Worm (Caenorhabditis elegans) whole organism, late embryonic: ENCODE results near the gene ddl-1.
A peak's percentile ranks its signal among the peaks of the same experiment; 100 is the strongest.

Experiments used
- C08G9.2 ChIP-seq: sonication (generic microtip); optimal IDR thresholded peaks from 2 replicates; lab custom pipeline; 2016; ENCODE audit warnings: mild to moderate bottlenecking, missing genetic modification characterization, moderate library complexity, missing compliant biosample characterization
- C38D4.7 ChIP-seq: fragments of 200-800 bp; sonication (Bioruptor generic); optimal IDR thresholded peaks from 2 replicates; lab custom pipeline; 2018; ENCODE audit warnings: mild to moderate bottlenecking, missing genetic modification characterization, moderate library complexity, missing compliant biosample characterization
- F13H6.1 ChIP-seq: sonication (generic microtip); optimal IDR thresholded peaks from 2 replicates; lab custom pipeline; 2016; ENCODE audit warnings: missing genetic modification characterization, missing compliant biosample characterization
- K02D7.2 ChIP-seq: sonication (generic microtip); optimal IDR thresholded peaks from 2 replicates; lab custom pipeline; 2017; ENCODE audit warnings: mild to moderate bottlenecking, missing genetic modification characterization, missing compliant biosample characterization
- ahr-1 ChIP-seq: sonication (generic microtip); optimal IDR thresholded peaks from 2 replicates; lab custom pipeline; 2016; ENCODE audit warnings: missing genetic modification characterization, missing compliant biosample characterization
- ceh-14 ChIP-seq: sonication (generic microtip); optimal IDR thresholded peaks from 2 replicates; lab custom pipeline; 2016; ENCODE audit warnings: missing genotype, missing genetic modification characterization, missing compliant biosample characterization
- ceh-18 ChIP-seq: sonication (generic microtip); optimal IDR thresholded peaks from 2 replicates; lab custom pipeline; 2016; ENCODE audit warnings: missing genetic modification characterization, missing compliant biosample characterization
- ceh-19 ChIP-seq: fragments of 200-800 bp; sonication (Bioruptor generic); optimal IDR thresholded peaks from 2 replicates; lab custom pipeline; 2018; ENCODE audit warnings: mild to moderate bottlenecking, missing genetic modification characterization, missing compliant biosample characterization
- ceh-2 ChIP-seq: sonication (generic microtip); optimal IDR thresholded peaks from 2 replicates; lab custom pipeline; 2016; ENCODE audit warnings: missing genotype, missing genetic modification characterization, missing compliant biosample characterization
- ceh-24 ChIP-seq: sonication (generic microtip); optimal IDR thresholded peaks from 2 replicates; lab custom pipeline; 2016; ENCODE audit warnings: mild to moderate bottlenecking, missing genetic modification characterization, missing compliant biosample characterization
- ceh-30 ChIP-seq: fragments of 150-350 bp; optimal IDR thresholded peaks from 2 replicates; lab custom pipeline; 2014; ENCODE audit warnings: missing biosample characterization, missing genetic modification characterization
- ceh-45 ChIP-seq: fragments of 200-800 bp; sonication (Bioruptor generic); IDR thresholded peaks from 2 replicates; pipeline ENCODE4 v1.3.6; 2022; ENCODE audit warnings: missing genetic modification reagents, missing genetic modification characterization, missing compliant biosample characterization
- ceh-48 ChIP-seq: sonication (generic microtip); optimal IDR thresholded peaks from 2 replicates; lab custom pipeline; 2016; ENCODE audit warnings: missing genetic modification characterization, inconsistent platforms, missing compliant biosample characterization
- ceh-6 ChIP-seq: fragments of 200-800 bp; sonication (Bioruptor generic); optimal IDR thresholded peaks from 2 replicates; lab custom pipeline; 2018; ENCODE audit warnings: mild to moderate bottlenecking, missing genetic modification characterization, missing compliant biosample characterization
- dve-1 ChIP-seq: sonication (generic microtip); optimal IDR thresholded peaks from 2 replicates; lab custom pipeline; 2017; ENCODE audit warnings: antibody characterized with exemption, mild to moderate bottlenecking, missing genetic modification characterization, missing compliant biosample characterization
- elt-4 ChIP-seq: sonication (generic microtip); optimal IDR thresholded peaks from 2 replicates; lab custom pipeline; 2016; ENCODE audit warnings: missing genetic modification characterization, missing compliant biosample characterization
- ets-4 ChIP-seq: sonication (generic microtip); optimal IDR thresholded peaks from 2 replicates; lab custom pipeline; 2016; ENCODE audit warnings: missing genetic modification characterization, missing compliant biosample characterization
- eyg-1 ChIP-seq: sonication (generic microtip); optimal IDR thresholded peaks from 2 replicates; lab custom pipeline; 2016; ENCODE audit warnings: missing genotype, missing genetic modification characterization, missing compliant biosample characterization
- fax-1 ChIP-seq: sonication (generic microtip); optimal IDR thresholded peaks from 2 replicates; lab custom pipeline; 2016; ENCODE audit warnings: missing genotype, missing genetic modification characterization, missing compliant biosample characterization
- fkh-10 ChIP-seq: fragments of 150-350 bp; optimal IDR thresholded peaks from 2 replicates; lab custom pipeline; 2014; ENCODE audit warnings: missing biosample characterization, missing genetic modification reagents, missing genetic modification characterization
- fkh-6 ChIP-seq: sonication (generic microtip); optimal IDR thresholded peaks from 2 replicates; lab custom pipeline; 2016; ENCODE audit warnings: missing genetic modification characterization, missing compliant biosample characterization
- hlh-13 ChIP-seq: fragments of 200-800 bp; sonication (Bioruptor generic); optimal IDR thresholded peaks from 2 replicates; lab custom pipeline; 2018; ENCODE audit warnings: mild to moderate bottlenecking, missing genetic modification characterization, missing compliant biosample characterization
- hlh-6 ChIP-seq: sonication (generic microtip); optimal IDR thresholded peaks from 2 replicates; lab custom pipeline; 2016; ENCODE audit warnings: missing genotype, missing genetic modification characterization, missing compliant biosample characterization
- hlh-8 ChIP-seq: sonication (generic microtip); optimal IDR thresholded peaks from 2 replicates; lab custom pipeline; 2016; ENCODE audit warnings: missing genotype, missing genetic modification characterization, missing compliant biosample characterization
- madf-2 ChIP-seq: sonication (generic microtip); optimal IDR thresholded peaks from 2 replicates; lab custom pipeline; 2017; ENCODE audit warnings: missing genetic modification characterization, missing compliant biosample characterization
- mec-3 ChIP-seq: sonication (generic microtip); optimal IDR thresholded peaks from 2 replicates; lab custom pipeline; 2016; ENCODE audit warnings: borderline replicate concordance, missing genetic modification characterization, missing compliant biosample characterization
- nfya-1 ChIP-seq: sonication (generic microtip); optimal IDR thresholded peaks from 2 replicates; lab custom pipeline; 2017; ENCODE audit warnings: missing genetic modification characterization, mild to moderate bottlenecking, missing compliant biosample characterization, antibody characterized with exemption, moderate library complexity
- nhr-11 ChIP-seq: fragments of 150-350 bp; optimal IDR thresholded peaks from 2 replicates; lab custom pipeline; 2014; ENCODE audit warnings: missing biosample characterization, missing genetic modification characterization
- npax-4 ChIP-seq: sonication (generic microtip); optimal IDR thresholded peaks from 2 replicates; lab custom pipeline; 2016; ENCODE audit warnings: missing genetic modification characterization, missing compliant biosample characterization
- odd-2 ChIP-seq: sonication (generic microtip); optimal IDR thresholded peaks from 2 replicates; lab custom pipeline; 2017; ENCODE audit warnings: antibody characterized with exemption, mild to moderate bottlenecking, missing genetic modification characterization, missing compliant biosample characterization
- pag-3 ChIP-seq: sonication (generic microtip); optimal IDR thresholded peaks from 2 replicates; lab custom pipeline; 2016; ENCODE audit warnings: missing compliant biosample characterization, missing genetic modification characterization, borderline replicate concordance
- pat-9 ChIP-seq: fragments of 200-800 bp; sonication (Bioruptor generic); optimal IDR thresholded peaks from 2 replicates; lab custom pipeline; 2018; ENCODE audit warnings: mild to moderate bottlenecking, missing genetic modification characterization, moderate library complexity, missing compliant biosample characterization
- pax-1 ChIP-seq: fragments of 150-350 bp; optimal IDR thresholded peaks from 2 replicates; lab custom pipeline; 2014; ENCODE audit warnings: missing biosample characterization, missing genetic modification characterization
- pha-4 ChIP-seq: fragments of 150-350 bp; optimal IDR thresholded peaks from 2 replicates; lab custom pipeline; 2018; ENCODE audit warnings: missing biosample characterization, missing genetic modification reagents, missing genetic modification characterization
- pqm-1 ChIP-seq: sonication (generic microtip); optimal IDR thresholded peaks from 2 replicates; lab custom pipeline; 2016; ENCODE audit warnings: missing genetic modification characterization, missing compliant biosample characterization
- pros-1 ChIP-seq: fragments of 150-350 bp; optimal IDR thresholded peaks from 2 replicates; lab custom pipeline; 2014; ENCODE audit warnings: missing biosample characterization, missing genetic modification reagents, missing genetic modification characterization
- ref-2 ChIP-seq: sonication (generic microtip); optimal IDR thresholded peaks from 2 replicates; lab custom pipeline; 2016; ENCODE audit warnings: missing genetic modification characterization, missing compliant biosample characterization
- rnt-1 ChIP-seq: sonication (generic microtip); optimal IDR thresholded peaks from 2 replicates; lab custom pipeline; 2016; ENCODE audit warnings: missing genetic modification characterization, missing compliant biosample characterization
- sdc-2 ChIP-seq: sonication (generic microtip); optimal IDR thresholded peaks from 2 replicates; lab custom pipeline; 2016; ENCODE audit warnings: missing genotype, missing genetic modification characterization, missing compliant biosample characterization
- sox-4 ChIP-seq: sonication (generic microtip); optimal IDR thresholded peaks from 2 replicates; lab custom pipeline; 2017; ENCODE audit warnings: mild to moderate bottlenecking, missing genetic modification characterization, inconsistent platforms, missing compliant biosample characterization
- syd-9 ChIP-seq: sonication (generic microtip); optimal IDR thresholded peaks from 2 replicates; lab custom pipeline; 2016; ENCODE audit warnings: mild to moderate bottlenecking, missing genetic modification characterization, moderate library complexity, missing compliant biosample characterization
- tbx-2 ChIP-seq: sonication (generic microtip); optimal IDR thresholded peaks from 2 replicates; lab custom pipeline; 2016; ENCODE audit warnings: missing genetic modification characterization, missing compliant biosample characterization
- ttx-3 ChIP-seq: sonication (generic microtip); optimal IDR thresholded peaks from 2 replicates; lab custom pipeline; 2016; ENCODE audit warnings: missing genetic modification reagents, missing genetic modification characterization, missing compliant biosample characterization
- unc-86 ChIP-seq: sonication (generic microtip); optimal IDR thresholded peaks from 2 replicates; lab custom pipeline; 2016; ENCODE audit warnings: missing genetic modification characterization, missing compliant biosample characterization
- zip-5 ChIP-seq: sonication (generic microtip); optimal IDR thresholded peaks from 2 replicates; lab custom pipeline; 2016; ENCODE audit warnings: missing genetic modification characterization, missing compliant biosample characterization
- ztf-16 ChIP-seq: sonication (generic microtip); optimal IDR thresholded peaks from 2 replicates; lab custom pipeline; 2017; ENCODE audit warnings: missing genetic modification characterization, missing compliant biosample characterization

The ddl-1 gene

ce11 chrII:5652334-5652733 lies 4.2 kb upstream of the ddl-1 start, which contains the start of gene bli-2:
Gene bli-2, minus strand, starts transcription at chrII:5652434.
- TF ChIP-seq zip-5 (tag; lab: Kevin White, UChicago) (no peak), ceh-19 (GFP tag; lab: Kevin White, UChicago) (no peak), ztf-16 (tag; lab: Kevin White, UChicago) (no peak), hlh-6 (tag; lab: Kevin White, UChicago) (no peak), npax-4 (tag; lab: Kevin White, UChicago) (no peak), sox-4 (tag; lab: Kevin White, UChicago) (no peak), nhr-11 (tag; lab: Kevin White, UChicago) (no peak), pat-9 (tag; lab: Kevin White, UChicago) (no peak), pqm-1 (tag; lab: Kevin White, UChicago) (no peak), ceh-18 (tag; lab: Kevin White, UChicago) (no peak), ref-2 (tag; lab: Kevin White, UChicago) (no peak), madf-2 (tag; lab: Kevin White, UChicago) (no peak), hlh-8 (no peak)

ce11 chrII:5651426-5651825 lies 3.3 kb upstream of the ddl-1 start:
- no peak for TF ChIP-seq pat-9 (tag; lab: Kevin White, UChicago)
- no peak for TF ChIP-seq zip-5 (tag; lab: Kevin White, UChicago)
- TF ChIP-seq ztf-16 (tag; lab: Kevin White, UChicago) = no peak
- no peak for TF ChIP-seq odd-2 (tag; lab: Kevin White, UChicago)
- no peak for TF ChIP-seq fkh-6 (tag; lab: Kevin White, UChicago)
- TF ChIP-seq tbx-2 (tag; lab: Kevin White, UChicago) = no peak
- TF ChIP-seq unc-86 = no peak

DNA sequence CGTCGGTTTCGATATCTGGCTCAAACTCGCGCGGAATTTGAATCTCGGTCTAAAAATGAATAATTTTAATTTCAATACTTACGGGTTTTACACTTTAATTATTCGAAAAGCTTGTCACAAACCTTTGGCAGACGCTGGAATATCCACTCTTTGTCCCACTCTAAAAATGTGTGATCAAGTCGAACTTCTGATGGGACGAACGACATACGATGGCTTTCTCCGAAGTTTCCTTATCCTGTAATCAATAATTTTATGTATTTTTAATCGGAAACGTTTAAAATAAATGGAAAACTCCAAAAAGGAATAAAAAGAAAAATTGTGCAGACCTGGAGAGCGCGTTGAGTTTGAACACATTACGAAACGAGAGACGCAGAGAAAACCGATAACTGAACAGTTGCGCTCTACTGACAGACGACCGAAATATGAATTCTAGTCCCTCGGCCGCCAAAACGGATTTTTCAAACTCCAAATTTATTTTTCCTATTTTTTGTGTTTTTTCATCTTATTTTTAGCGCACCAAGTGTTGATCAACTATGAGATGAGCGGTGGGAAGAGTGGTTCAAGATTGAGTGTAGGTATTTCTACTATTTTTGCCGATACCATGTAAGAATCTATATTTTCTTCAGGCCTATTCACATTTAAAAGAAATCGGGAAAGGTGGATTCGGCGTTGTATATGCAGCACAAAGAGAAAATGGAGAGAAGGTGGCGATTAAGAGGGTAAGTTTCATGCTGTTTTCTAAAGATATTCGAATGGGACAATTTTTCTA lies 1.2 kb upstream of the ddl-1 start, which contains the start of the genes sam-4, F59E12.17 and zyg-1:
Gene sam-4 (minus strand): TSS at position 51 of the 769 bp plus-strand sequence.
Gene F59E12.17 (minus strand): TSS at position 235 of the 769 bp plus-strand sequence.
Gene zyg-1 (plus strand): TSS at position 513 of the 769 bp plus-strand sequence.
- TF ChIP-seq ceh-2 (tag; lab: Kevin White, UChicago) (peak; percentile 78), ceh-6 (no peak), ref-2 (tag; lab: Kevin White, UChicago) (peak; percentile 38), mec-3 (tag; lab: Kevin White, UChicago) (no peak), ets-4 (tag; lab: Kevin White, UChicago) (peak; percentile 83), dve-1 (tag; lab: Kevin White, UChicago) (no peak), pag-3 (no peak), pax-1 (tag; lab: Kevin White, UChicago) (no peak), ttx-3 (tag; lab: Kevin White, UChicago) (no peak), elt-4 (tag; lab: Kevin White, UChicago) (no peak), npax-4 (tag; lab: Kevin White, UChicago) (no peak), hlh-6 (tag; lab: Kevin White, UChicago) (no peak), pha-4 (tag; lab: Kevin White, UChicago) (no peak), tbx-2 (tag; lab: Kevin White, UChicago) (peak; percentile 70), ceh-45 (no peak), ztf-16 (tag; lab: Kevin White, UChicago) (no peak), C38D4.7 (GFP tag; lab: Kevin White, UChicago) (no peak), nfya-1 (peak; percentile 54), F13H6.1 (tag; lab: Kevin White, UChicago) (peak; percentile 20), hlh-8 (no peak), rnt-1 (tag; lab: Kevin White, UChicago) (peak; percentile 72), ceh-19 (GFP tag; lab: Kevin White, UChicago) (no peak), K02D7.2 (tag; lab: Kevin White, UChicago) (no peak), hlh-13 (no peak), C08G9.2 (tag; lab: Kevin White, UChicago) (peak; percentile 66), sox-4 (tag; lab: Kevin White, UChicago) (no peak), zip-5 (tag; lab: Kevin White, UChicago) (peak; percentile 20), fkh-10 (GFP tag; lab: Kevin White, UChicago) (no peak), fax-1 (no peak), ceh-48 (tag; lab: Kevin White, UChicago) (peak; percentile 28), syd-9 (tag; lab: Kevin White, UChicago) (no peak), ceh-14 (tag; lab: Kevin White, UChicago) (peak; percentile 29), ahr-1 (no peak), ceh-24 (tag; lab: Kevin White, UChicago) (no peak), sdc-2 (no peak), pros-1 (no peak), unc-86 (no peak), eyg-1 (tag; lab: Kevin White, UChicago) (no peak), ceh-30 (tag; lab: Kevin White, UChicago) (no peak)
